Fruit fly (Drosophila melanogaster): ENCODE results near the gene Mkp.
A peak's percentile ranks its signal among the peaks of the same experiment; 100 is the strongest.

Mkp gene

dm6 chr3L:159406-160084, 24.8 kb downstream of the Mkp start:
- TF ChIP-seq CG5204 (GFP tag; optimal IDR thresholded peaks at IDR 0.05) (no peak), cic (GFP tag; optimal IDR thresholded peaks at IDR 0.05) (no peak), CG12768 (GFP tag; optimal IDR thresholded peaks at IDR 0.05) (no peak), Clk (GFP tag; optimal IDR thresholded peaks at IDR 0.05) (no peak), pad (GFP tag; optimal IDR thresholded peaks at IDR 0.05) (no peak), bab1 (GFP tag; optimal IDR thresholded peaks at IDR 0.05) (no peak), cnc (optimal IDR thresholded peaks at IDR 0.05) (no peak), tj (GFP tag; optimal IDR thresholded peaks at IDR 0.05) (peak; percentile 7)

- peak; percentile 98 for TF ChIP-seq tj (GFP tag; optimal IDR thresholded peaks at IDR 0.05)
- TF ChIP-seq Mnt (GFP tag; optimal IDR thresholded peaks at IDR 0.05), result no peak
- TF ChIP-seq CG11617 (GFP tag; optimal IDR thresholded peaks at IDR 0.05), result no peak
Measured at dm6 chr3L:157674-158179, 26.6 kb downstream of the Mkp start.

- no peak for TF ChIP-seq tj (GFP tag; optimal IDR thresholded peaks at IDR 0.05)
- no peak for TF ChIP-seq CG14711 (tag; optimal IDR thresholded peaks at IDR 0.05)
- no peak for TF ChIP-seq toe (GFP tag; optimal IDR thresholded peaks at IDR 0.05)
- no peak for TF ChIP-seq Hr96 (GFP tag; optimal IDR thresholded peaks at IDR 0.05)
- peak; percentile 4 for TF ChIP-seq Clk (GFP tag; optimal IDR thresholded peaks at IDR 0.05)
- no peak for TF ChIP-seq CG1620 (GFP tag; optimal IDR thresholded peaks at IDR 0.05)
- no peak for TF ChIP-seq CG5204 (GFP tag; optimal IDR thresholded peaks at IDR 0.05)
- TF ChIP-seq kay (GFP tag; ENCODE audit: borderline replicate concordance), result peak; percentile 96
- TF ChIP-seq Crg-1 (GFP tag; optimal IDR thresholded peaks at IDR 0.05), result no peak
- no peak for TF ChIP-seq cnc (optimal IDR thresholded peaks at IDR 0.05)
- TF ChIP-seq CG11617 (GFP tag; optimal IDR thresholded peaks at IDR 0.05), result peak; percentile 31
- TF ChIP-seq CG7045 (GFP tag; optimal IDR thresholded peaks at IDR 0.05), result peak; percentile 19
- TF ChIP-seq CG12768 (GFP tag; optimal IDR thresholded peaks at IDR 0.05), result peak; percentile 19
- TF ChIP-seq CG33017 (tag; optimal IDR thresholded peaks at IDR 0.05), result peak; percentile 70
- TF ChIP-seq CG7101 (tag; optimal IDR thresholded peaks at IDR 0.05), result peak; percentile 59
- TF ChIP-seq pad (GFP tag; optimal IDR thresholded peaks at IDR 0.05), result no peak
- peak; percentile 30 for TF ChIP-seq ovo (GFP tag; optimal IDR thresholded peaks at IDR 0.05)
- TF ChIP-seq Mnt (GFP tag; optimal IDR thresholded peaks at IDR 0.05), result peak; percentile 58
- TF ChIP-seq cic (GFP tag; optimal IDR thresholded peaks at IDR 0.05), result peak; percentile 88
- TF ChIP-seq bab1 (GFP tag; optimal IDR thresholded peaks at IDR 0.05), result no peak
Measured at dm6 chr3L:156591-157303, 27.6 kb downstream of the Mkp start.

- no peak for TF ChIP-seq ovo (GFP tag; optimal IDR thresholded peaks at IDR 0.05)
- no peak for TF ChIP-seq kay (GFP tag; ENCODE audit: borderline replicate concordance)
- no peak for TF ChIP-seq CG14711 (tag; optimal IDR thresholded peaks at IDR 0.05)
- no peak for TF ChIP-seq cnc (optimal IDR thresholded peaks at IDR 0.05)
Measured at dm6 chr3L:153670-154069, 30.7 kb downstream of the Mkp start.

- TF ChIP-seq CG1620 (GFP tag; optimal IDR thresholded peaks at IDR 0.05), result no peak
- TF ChIP-seq Mnt (GFP tag; optimal IDR thresholded peaks at IDR 0.05), result no peak
- no peak for TF ChIP-seq tj (GFP tag; optimal IDR thresholded peaks at IDR 0.05)
Measured at dm6 chr3L:152489-152888, 31.9 kb downstream of the Mkp start, which contains the start of the genes Dic61B and p130CAS. Dic61B (minus strand) TSS chr3L:152589. p130CAS (plus strand) TSS chr3L:152884.

- TF ChIP-seq tj (GFP tag; optimal IDR thresholded peaks at IDR 0.05) (no peak), CG14711 (tag; optimal IDR thresholded peaks at IDR 0.05) (no peak), CG12768 (GFP tag; optimal IDR thresholded peaks at IDR 0.05) (no peak), pad (GFP tag; optimal IDR thresholded peaks at IDR 0.05) (no peak), CG7101 (tag; optimal IDR thresholded peaks at IDR 0.05) (no peak), ovo (GFP tag; optimal IDR thresholded peaks at IDR 0.05) (no peak), cic (GFP tag; optimal IDR thresholded peaks at IDR 0.05) (peak; percentile 19), Clk (GFP tag; optimal IDR thresholded peaks at IDR 0.05) (no peak), CG7045 (GFP tag; optimal IDR thresholded peaks at IDR 0.05) (no peak), CG1620 (GFP tag; optimal IDR thresholded peaks at IDR 0.05) (no peak), Hr96 (GFP tag; optimal IDR thresholded peaks at IDR 0.05) (no peak), toe (GFP tag; optimal IDR thresholded peaks at IDR 0.05) (no peak), CG5204 (GFP tag; optimal IDR thresholded peaks at IDR 0.05) (no peak), Mnt (GFP tag; optimal IDR thresholded peaks at IDR 0.05) (no peak), bab1 (GFP tag; optimal IDR thresholded peaks at IDR 0.05) (peak; percentile 51), kay (GFP tag; ENCODE audit: borderline replicate concordance) (peak; percentile 92), Crg-1 (GFP tag; optimal IDR thresholded peaks at IDR 0.05) (no peak), CG11617 (GFP tag; optimal IDR thresholded peaks at IDR 0.05) (no peak), cnc (optimal IDR thresholded peaks at IDR 0.05) (no peak), CG33017 (tag; optimal IDR thresholded peaks at IDR 0.05) (no peak)
Measured at dm6 chr3L:145998-146576, 38.3 kb downstream of the Mkp start, which contains the start of gene CG6845. CG6845 (plus strand) TSS chr3L:146433.

Data from whole organism, adult.